Fruit fly (Drosophila melanogaster) whole organism, embryonic: ENCODE measurements around the gene CG11905.

Experiments used
- CG10543 ChIP-seq: fragments of 200-800 bp; sonication (Bioruptor generic); optimal IDR thresholded peaks from 3 replicates; lab custom pipeline; 2017; ENCODE audit warnings: missing biosample characterization, mild to moderate bottlenecking, missing genetic modification characterization, moderate library complexity
- CG15601 ChIP-seq: fragments of 200-800 bp; sonication (Bioruptor generic); optimal IDR thresholded peaks from 3 replicates; lab custom pipeline; 2019; ENCODE audit warnings: missing biosample characterization, mild to moderate bottlenecking, missing genetic modification characterization, moderate library complexity
- CG17568 ChIP-seq: fragments of 200-800 bp; sonication (Bioruptor generic); optimal IDR thresholded peaks from 2 replicates; lab custom pipeline; 2018; ENCODE audit warnings: missing biosample characterization, mild to moderate bottlenecking, missing genetic modification characterization, moderate library complexity
- CG1792 ChIP-seq: fragments of 200-800 bp; sonication (Bioruptor generic); optimal IDR thresholded peaks from 2 replicates; lab custom pipeline; 2016; ENCODE audit warnings: missing biosample characterization, missing genetic modification characterization
- CG18476 ChIP-seq: fragments of 200-800 bp; sonication (Bioruptor generic); optimal IDR thresholded peaks from 2 replicates; lab custom pipeline; 2016; ENCODE audit warnings: missing biosample characterization, mild to moderate bottlenecking, missing genetic modification characterization
- CG31224 ChIP-seq: fragments of 200-800 bp; sonication (Bioruptor generic); IDR thresholded peaks from 2 replicates; pipeline ENCODE4 v1.3.6; 2022; ENCODE audit warnings: missing biosample characterization, missing genetic modification characterization
- CG4617 ChIP-seq: fragments of 200-800 bp; sonication (Bioruptor generic); optimal IDR thresholded peaks from 3 replicates; lab custom pipeline; 2016; ENCODE audit warnings: missing biosample characterization, missing genetic modification characterization, borderline replicate concordance
- CG5953 ChIP-seq: fragments of 200-800 bp; sonication (Bioruptor generic); IDR thresholded peaks from 2 replicates; pipeline ENCODE4 v1.3.6; 2022; ENCODE audit warnings: missing biosample characterization, missing genetic modification characterization
- CG6689 ChIP-seq: fragments of 200-800 bp; sonication (Bioruptor generic); IDR thresholded peaks from 2 replicates; pipeline ENCODE4 v1.3.6; 2022; ENCODE audit warnings: missing biosample characterization, missing genetic modification characterization
- CG8478 ChIP-seq: fragments of >200 bp; optimal IDR thresholded peaks from 2 replicates; lab custom pipeline; 2018
- CG9609 ChIP-seq: fragments of 200-800 bp; sonication (Bioruptor generic); optimal IDR thresholded peaks from 3 replicates; lab custom pipeline; 2016; ENCODE audit warnings: missing biosample characterization, missing genetic modification characterization
- CG9817 ChIP-seq: fragments of 200-800 bp; sonication (Bioruptor generic); optimal IDR thresholded peaks from 2 replicates; lab custom pipeline; 2018; ENCODE audit warnings: missing biosample characterization, mild to moderate bottlenecking, missing genetic modification characterization, moderate library complexity
- CTCF ChIP-seq: fragments of 200-800 bp; sonication (Bioruptor generic); optimal IDR thresholded peaks from 2 replicates; lab custom pipeline; 2017; ENCODE audit warnings: missing biosample characterization, mild to moderate bottlenecking, missing genetic modification characterization, moderate library complexity
- Dll ChIP-seq: fragments of 200-800 bp; sonication (Bioruptor generic); IDR thresholded peaks from 4 replicates; pipeline ENCODE4 v1.3.6; 2022; ENCODE audit warnings: missing biosample characterization, missing genetic modification characterization; ENCODE audit not compliant: partially characterized antibody
- HLH3B ChIP-seq: fragments of 200-800 bp; sonication (Bioruptor generic); IDR thresholded peaks from 2 replicates; pipeline ENCODE4 v1.3.6; 2022; ENCODE audit warnings: missing biosample characterization, missing genetic modification characterization
- HLH4C ChIP-seq: fragments of 200-800 bp; sonication (Bioruptor generic); IDR thresholded peaks from 3 replicates; pipeline ENCODE4 v1.3.6; 2022; ENCODE audit warnings: missing biosample characterization, missing genetic modification characterization; ENCODE audit not compliant: partially characterized antibody
- Hr51 ChIP-seq, 2 experiments: fragments of 200-800 bp; sonication (Bioruptor generic); optimal IDR thresholded peaks; 2 replicates in 1 of 2; 3 replicates in 1 of 2; lab custom pipeline; 2016 to 2018; ENCODE audit warnings: missing biosample characterization in 2 of 2, missing genetic modification characterization in 2 of 2, mild to moderate bottlenecking in 1 of 2, moderate library complexity in 1 of 2
- Lim3 ChIP-seq: fragments of 200-800 bp; sonication (Bioruptor generic); IDR thresholded peaks from 2 replicates; pipeline ENCODE4 v1.3.6; 2022; ENCODE audit warnings: missing biosample characterization, missing genetic modification characterization
- MESR4 ChIP-seq: fragments of 200-800 bp; sonication (Bioruptor generic); optimal IDR thresholded peaks from 2 replicates; lab custom pipeline; 2018; ENCODE audit warnings: missing biosample characterization, mild to moderate bottlenecking, missing genetic modification characterization, moderate library complexity
- Med ChIP-seq: fragments of 200-800 bp; sonication (Bioruptor generic); peaks from one replicate; lab custom pipeline; 2016; ENCODE audit warnings: missing biosample characterization, missing genetic modification characterization, mild to moderate bottlenecking, inconsistent platforms, moderate library complexity
- Pdp1 ChIP-seq, 2 experiments: fragments of 200-800 bp; sonication (Bioruptor generic); optimal IDR thresholded peaks; 3 replicates each; lab custom pipeline; 2016; ENCODE audit warnings: missing biosample characterization in 2 of 2, missing genetic modification characterization in 2 of 2, mild to moderate bottlenecking in 1 of 2, moderate library complexity in 1 of 2
- Vsx1 ChIP-seq: fragments of 200-800 bp; sonication (Bioruptor generic); optimal IDR thresholded peaks from 2 replicates; lab custom pipeline; 2017; ENCODE audit warnings: missing biosample characterization, mild to moderate bottlenecking, missing genetic modification characterization, missing genetic modification reagents
- ase ChIP-seq: fragments of 200-800 bp; sonication (Bioruptor generic); IDR thresholded peaks from 3 replicates; pipeline ENCODE4 v1.3.6; 2022; ENCODE audit warnings: missing biosample characterization, missing genetic modification characterization
- bab2 ChIP-seq: fragments of 200-800 bp; sonication (Bioruptor generic); optimal IDR thresholded peaks from 2 replicates; lab custom pipeline; 2016; ENCODE audit warnings: missing biosample characterization, missing genetic modification characterization
- caup ChIP-seq: fragments of 200-800 bp; sonication (Bioruptor generic); optimal IDR thresholded peaks from 3 replicates; lab custom pipeline; 2017; ENCODE audit warnings: missing biosample characterization, mild to moderate bottlenecking, missing genetic modification characterization, moderate library complexity; ENCODE audit not compliant: severe bottlenecking
- chinmo ChIP-seq: fragments of 200-800 bp; sonication (Bioruptor generic); IDR thresholded peaks from 4 replicates; pipeline ENCODE4 v1.3.6; 2022; ENCODE audit warnings: missing biosample characterization, missing genetic modification characterization; ENCODE audit not compliant: partially characterized antibody
- chm ChIP-seq: fragments of 200-800 bp; sonication (Bioruptor generic); IDR thresholded peaks from 2 replicates; pipeline ENCODE4 v1.3.6; 2022; ENCODE audit warnings: missing biosample characterization, missing genetic modification characterization
- chn ChIP-seq: fragments of 200-800 bp; sonication (Bioruptor generic); optimal IDR thresholded peaks from 2 replicates; lab custom pipeline; 2016; ENCODE audit warnings: missing biosample characterization, missing genetic modification characterization
- da ChIP-seq: fragments of 200-800 bp; sonication (Bioruptor generic); optimal IDR thresholded peaks from 2 replicates; lab custom pipeline; 2016; ENCODE audit warnings: missing biosample characterization, missing genetic modification characterization
- dimm ChIP-seq: fragments of 200-800 bp; sonication (Bioruptor generic); IDR thresholded peaks from 2 replicates; pipeline ENCODE4 v1.3.6; 2022; ENCODE audit warnings: missing biosample characterization, missing genetic modification characterization
- eve ChIP-seq, 2 experiments: fragments of >200 bp; optimal IDR thresholded peaks; 2 replicates each; lab custom pipeline; 2017; ENCODE audit warnings: missing biosample characterization in 2 of 2, missing genetic modification characterization in 2 of 2
- fd3F ChIP-seq: fragments of 200-800 bp; sonication (Bioruptor generic); optimal IDR thresholded peaks from 2 replicates; lab custom pipeline; 2018; ENCODE audit warnings: missing biosample characterization, mild to moderate bottlenecking, missing genetic modification characterization, moderate library complexity
- grn ChIP-seq: fragments of 200-800 bp; sonication (Bioruptor generic); optimal IDR thresholded peaks from 3 replicates; lab custom pipeline; 2017; ENCODE audit warnings: missing biosample characterization, missing genetic modification characterization
- gro ChIP-seq: fragments of 200-800 bp; sonication (Bioruptor generic); optimal IDR thresholded peaks from 2 replicates; lab custom pipeline; 2016; ENCODE audit warnings: missing biosample characterization, missing genetic modification characterization
- hkb ChIP-seq, 2 experiments: fragments of 200-800 bp in 1 of 2; fragments of >200 bp in 1 of 2; sonication (Bioruptor generic) in 1 of 2; IDR thresholded peaks in 1 of 2; optimal IDR thresholded peaks in 1 of 2; 2 replicates each; pipeline versions ENCODE4 v1.3.6 to Lab custom; 2017 to 2022; ENCODE audit warnings: missing biosample characterization in 1 of 2, missing genetic modification characterization in 1 of 2
- lab ChIP-seq: fragments of 200-800 bp; sonication (Bioruptor generic); optimal IDR thresholded peaks from 3 replicates; lab custom pipeline; 2017; ENCODE audit warnings: missing biosample characterization, missing genetic modification characterization, mild to moderate bottlenecking, moderate library complexity, missing genetic modification reagents
- mld ChIP-seq: fragments of 200-800 bp; sonication (Bioruptor generic); IDR thresholded peaks from 3 replicates; pipeline ENCODE4 v1.3.6; 2022; ENCODE audit warnings: missing biosample characterization, missing genetic modification characterization; ENCODE audit not compliant: partially characterized antibody
- pho ChIP-seq: fragments of 200-800 bp; sonication (Bioruptor generic); optimal IDR thresholded peaks from 2 replicates; lab custom pipeline; 2016; ENCODE audit warnings: missing biosample characterization, missing genetic modification characterization
- prd ChIP-seq, 3 experiments: fragments of >200 bp in 2 of 3; fragments of 200-800 bp in 1 of 3; sonication (Bioruptor generic) in 1 of 3; optimal IDR thresholded peaks in 2 of 3; IDR thresholded peaks in 1 of 3; 2 replicates in 2 of 3; 3 replicates in 1 of 3; pipeline versions ENCODE4 v1.3.6 to Lab custom; 2017 to 2022; ENCODE audit warnings: missing biosample characterization in 1 of 3, missing genetic modification characterization in 1 of 3
- ranshi ChIP-seq: fragments of 200-800 bp; sonication (Bioruptor generic); IDR thresholded peaks from 2 replicates; pipeline ENCODE4 v1.3.6; 2022; ENCODE audit warnings: missing biosample characterization, missing genetic modification characterization
- sens-2 ChIP-seq: fragments of 200-800 bp; sonication (Bioruptor generic); IDR thresholded peaks from 2 replicates; pipeline ENCODE4 v1.3.6; 2022; ENCODE audit warnings: missing biosample characterization, missing genetic modification characterization
- shn ChIP-seq: fragments of 200-800 bp; sonication (Bioruptor generic); optimal IDR thresholded peaks from 3 replicates; lab custom pipeline; 2016; ENCODE audit warnings: missing biosample characterization, missing genetic modification characterization
- sqz ChIP-seq: fragments of 200-800 bp; sonication (Bioruptor generic); optimal IDR thresholded peaks from 3 replicates; lab custom pipeline; 2018; ENCODE audit warnings: missing biosample characterization, mild to moderate bottlenecking, missing genetic modification characterization
- sug ChIP-seq: fragments of 200-800 bp; optimal IDR thresholded peaks from 2 replicates; lab custom pipeline; 2019; ENCODE audit warnings: missing biosample characterization, mild to moderate bottlenecking, missing genetic modification characterization, moderate library complexity
- tap ChIP-seq: fragments of 200-800 bp; optimal IDR thresholded peaks from 3 replicates; lab custom pipeline; 2019; ENCODE audit warnings: missing biosample characterization, mild to moderate bottlenecking, missing genetic modification characterization, moderate library complexity
- tll ChIP-seq, 2 experiments: fragments of 200-800 bp in 1 of 2; fragments of >200 bp in 1 of 2; sonication (Bioruptor generic) in 1 of 2; optimal IDR thresholded peaks; 2 replicates each; lab custom pipeline; 2017 to 2019; ENCODE audit warnings: missing biosample characterization in 2 of 2, missing genetic modification characterization in 2 of 2, mild to moderate bottlenecking in 1 of 2, moderate library complexity in 1 of 2
- twi ChIP-seq: fragments of 200-800 bp; optimal IDR thresholded peaks from 2 replicates; lab custom pipeline; 2019; ENCODE audit warnings: missing biosample characterization, mild to moderate bottlenecking, missing genetic modification characterization, moderate library complexity
- unc-4 ChIP-seq: fragments of 200-800 bp; sonication (Bioruptor generic); IDR thresholded peaks from 2 replicates; pipeline ENCODE4 v1.3.6; 2022; ENCODE audit warnings: missing biosample characterization, missing genetic modification characterization; ENCODE audit not compliant: partially characterized antibody
- z ChIP-seq: fragments of 200-800 bp; sonication (Bioruptor generic); IDR thresholded peaks from 3 replicates; pipeline ENCODE4 v1.3.6; 2022; ENCODE audit warnings: missing biosample characterization, missing genetic modification characterization

CG11905 gene

DNA sequence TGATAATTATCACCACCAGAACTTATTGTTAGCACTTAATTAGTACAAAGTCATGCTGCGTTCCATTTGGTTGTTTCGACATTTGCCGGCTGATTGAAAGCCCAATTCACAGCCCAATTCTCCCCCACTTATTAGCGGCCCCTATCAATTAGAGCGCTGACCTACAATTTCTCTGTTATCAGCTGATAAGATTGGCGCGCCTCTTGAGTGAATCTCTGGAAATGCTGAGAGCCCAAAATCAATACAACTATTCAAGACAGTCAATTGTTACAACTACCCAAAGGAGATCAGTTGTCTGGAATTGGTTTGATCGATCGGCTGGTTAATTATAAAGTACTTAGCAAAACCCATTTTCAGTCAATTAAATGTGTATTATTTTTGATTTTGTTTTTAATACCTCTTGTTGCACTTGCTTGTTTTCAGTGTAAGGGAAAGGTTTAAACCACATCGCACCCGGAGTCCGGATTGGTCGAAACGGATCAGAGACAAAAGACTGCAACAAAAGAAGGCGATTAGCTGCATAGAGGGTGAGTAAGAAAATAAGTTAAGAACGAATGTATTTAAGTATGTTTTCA, 49.6 kb upstream of the CG11905 start (continued):
- TF ChIP-seq CG6689 (GFP tag; lab: Robert Waterston, UW) = no peak
- TF ChIP-seq lab (GFP tag; lab: Kevin White, UChicago) = peak; percentile 70
- TF ChIP-seq CG9817 (tag; lab: Kevin White, UChicago) = no peak
- no peak for TF ChIP-seq shn (GFP tag; lab: Kevin White, UChicago)
- no peak for TF ChIP-seq tap (tag; lab: Kevin White, UChicago)
- 0 out of 2 replicates have a peak, but pooled peaks have one; percentile 7 for TF ChIP-seq chm
- no peak for TF ChIP-seq CG9609 (GFP tag; lab: Kevin White, UChicago)
- peak; percentile 29; the same call in 1 of the 2 replicates for TF ChIP-seq Lim3
- no peak for TF ChIP-seq ranshi (GFP tag; lab: Robert Waterston, UW)
- TF ChIP-seq caup (GFP tag; lab: Kevin White, UChicago) = no peak
- no peak for TF ChIP-seq ase (GFP tag; lab: Robert Waterston, UW)
- TF ChIP-seq mld = no peak
- no peak for TF ChIP-seq hkb (optimal IDR thresholded peaks at IDR 0.05; lab: Kevin White, UChicago)
- no peak for TF ChIP-seq hkb (GFP tag; IDR thresholded peaks at IDR 0.05; lab: Robert Waterston, UW)
- TF ChIP-seq chn (GFP tag; lab: Kevin White, UChicago) = no peak
- no peak for TF ChIP-seq HLH3B
- TF ChIP-seq pho = no peak
- no peak for TF ChIP-seq Pdp1 (GFP tag; optimal IDR thresholded peaks at IDR 0.05; lab: Kevin White, UChicago)
- no peak for TF ChIP-seq Vsx1 (GFP tag; lab: Kevin White, UChicago)
- TF ChIP-seq tll (GFP tag; optimal IDR thresholded peaks at IDR 0.05; lab: Kevin White, UChicago) = no peak
- no peak for TF ChIP-seq CG4617
- TF ChIP-seq da = no peak
- TF ChIP-seq CG17568 (GFP tag; lab: Kevin White, UChicago) = no peak
- TF ChIP-seq prd (optimal IDR thresholded peaks at IDR 0.05; lab: Kevin White, UChicago) = no peak
- TF ChIP-seq prd (GFP tag; IDR thresholded peaks at IDR 0.05; lab: Robert Waterston, UW) = no peak
- TF ChIP-seq CG8478 (lab: Kevin White, UChicago) = no peak
- TF ChIP-seq CG18476 (GFP tag; lab: Kevin White, UChicago) = no peak
- no peak for TF ChIP-seq MESR4 (GFP tag; lab: Kevin White, UChicago)
- no peak for TF ChIP-seq CG10543 (GFP tag; lab: Kevin White, UChicago)
- 0 out of 2 replicates have a peak, but pooled peaks have one; percentile 30 for TF ChIP-seq sens-2 (GFP tag; lab: Robert Waterston, UW)
- TF ChIP-seq unc-4 (GFP tag; lab: Robert Waterston, UW) = no peak
- peak; percentile 65 for TF ChIP-seq sug
- TF ChIP-seq Hr51 (GFP tag; optimal IDR thresholded peaks at IDR 0.05; lab: Kevin White, UChicago) = no peak
- peak; percentile 52 for TF ChIP-seq Med
- TF ChIP-seq eve (GFP tag; optimal IDR thresholded peaks at IDR 0.05; lab: Kevin White, UChicago) = peak in 1 of 2 experiments; percentile 64
- no peak for TF ChIP-seq Dll (GFP tag; lab: Robert Waterston, UW)
- TF ChIP-seq dimm = no peak
- TF ChIP-seq twi (tag; lab: Kevin White, UChicago) = no peak
- TF ChIP-seq CG5953 = no peak
- no peak for TF ChIP-seq sqz (GFP tag; lab: Kevin White, UChicago)
- no peak for TF ChIP-seq CTCF
- TF ChIP-seq HLH4C (GFP tag; lab: Robert Waterston, UW) = no peak
- TF ChIP-seq gro (GFP tag; lab: Kevin White, UChicago) = peak; percentile 23
- peak; percentile 74; the same call in 1 of the 4 replicates for TF ChIP-seq chinmo (GFP tag; lab: Robert Waterston, UW)
- no peak for TF ChIP-seq fd3F (GFP tag; lab: Kevin White, UChicago)
- TF ChIP-seq CG15601 (tag; lab: Kevin White, UChicago) = peak; percentile 91
- TF ChIP-seq CG1792 (GFP tag; lab: Kevin White, UChicago) = no peak
- peak; percentile 50; the same call in 1 of the 2 replicates for TF ChIP-seq CG31224 (GFP tag; lab: Robert Waterston, UW)
- TF ChIP-seq bab2 (GFP tag; lab: Kevin White, UChicago) = no peak
- peak; percentile 70; the same call in 1 of the 3 replicates for TF ChIP-seq z
- TF ChIP-seq grn = peak; percentile 95
